Worm (Caenorhabditis elegans): Measurements from ENCODE around the gene penr-1.

ce11 chrV:5278001-5278400 lies 8.7 kb downstream of the penr-1 start, which contains the start of gene B0238.9:
- TF ChIP-seq ztf-11 (tag; optimal IDR thresholded peaks at IDR 0.05) (no peak), cnd-1 (tag; optimal IDR thresholded peaks at IDR 0.05) (no peak), hlh-1 (tag; optimal IDR thresholded peaks at IDR 0.05) (no peak), snpc-4 (tag; optimal IDR thresholded peaks at IDR 0.05) (no peak), unc-62 (GFP tag; optimal IDR thresholded peaks at IDR 0.05) (no peak), unc-39 (tag; optimal IDR thresholded peaks at IDR 0.05) (no peak)
